Worm (Caenorhabditis elegans) whole organism, L4 larva: Measurements from ENCODE around the gene D1086.1.
A peak's percentile ranks its signal among the peaks of the same experiment; 100 is the strongest.

Experiments
- D1046.2 ChIP-seq: fragments of 200-800 bp; sonication (Bioruptor generic); IDR thresholded peaks from 2 replicates; pipeline ENCODE4 v1.3.6; 2022; ENCODE audit warnings: missing genetic modification characterization, missing compliant biosample characterization
- F37D6.2 ChIP-seq: sonication (generic microtip); optimal IDR thresholded peaks from 2 replicates; lab custom pipeline; 2016; ENCODE audit warnings: mild to moderate bottlenecking, missing genetic modification characterization, missing compliant biosample characterization
- T20F7.1 ChIP-seq: fragments of 200-800 bp; sonication (Bioruptor generic); optimal IDR thresholded peaks from 2 replicates; lab custom pipeline; 2018; ENCODE audit warnings: mild to moderate bottlenecking, missing genetic modification characterization, missing compliant biosample characterization
- T26A8.4 ChIP-seq: fragments of 200-800 bp; sonication (Bioruptor generic); IDR thresholded peaks from 2 replicates; pipeline ENCODE4 v1.3.6; 2022; ENCODE audit warnings: missing genetic modification characterization, missing compliant biosample characterization
- Y105C5A.15 ChIP-seq: fragments of 200-800 bp; sonication (Bioruptor generic); IDR thresholded peaks from 2 replicates; pipeline ENCODE4 v1.3.6; 2022; ENCODE audit warnings: missing genetic modification characterization, missing compliant biosample characterization
- Y48G9A.11 ChIP-seq: fragments of 200-800 bp; sonication (Bioruptor generic); IDR thresholded peaks from 2 replicates; pipeline ENCODE4 v1.3.6; 2022; ENCODE audit warnings: missing genetic modification reagents, missing genetic modification characterization, missing compliant biosample characterization
- Y75B8A.6 ChIP-seq: fragments of 200-800 bp; sonication (Bioruptor generic); IDR thresholded peaks from 2 replicates; pipeline ENCODE4 v1.3.6; 2022; ENCODE audit warnings: missing genetic modification reagents, missing genetic modification characterization, missing compliant biosample characterization
- ceh-32 ChIP-seq: sonication (generic microtip); optimal IDR thresholded peaks from 2 replicates; lab custom pipeline; 2016; ENCODE audit warnings: mild to moderate bottlenecking, missing genetic modification characterization, missing compliant biosample characterization; ENCODE audit not compliant: poor library complexity
- ceh-44 ChIP-seq: fragments of 200-800 bp; sonication (Bioruptor generic); IDR thresholded peaks from 2 replicates; pipeline ENCODE4 v1.3.6; 2022; ENCODE audit warnings: missing genetic modification reagents, missing genetic modification characterization, missing compliant biosample characterization
- ces-1 ChIP-seq: fragments of 150-350 bp; sonication (generic microtip); optimal IDR thresholded peaks from 4 replicates; lab custom pipeline; 2014; ENCODE audit warnings: missing biosample characterization, missing genetic modification reagents, missing genetic modification characterization
- daf-8 ChIP-seq: fragments of 200-800 bp; sonication (Bioruptor generic); IDR thresholded peaks from 2 replicates; pipeline ENCODE4 v1.3.6; 2022; ENCODE audit warnings: missing genetic modification characterization, missing compliant biosample characterization
- dmd-6 ChIP-seq: fragments of 200-800 bp; sonication (Bioruptor generic); IDR thresholded peaks from 2 replicates; pipeline ENCODE4 v1.3.6; 2022; ENCODE audit warnings: missing genetic modification reagents, missing genetic modification characterization, missing compliant biosample characterization
- dmd-9 ChIP-seq: fragments of 200-800 bp; sonication (Bioruptor generic); IDR thresholded peaks from 2 replicates; pipeline ENCODE4 v1.3.6; 2022; ENCODE audit warnings: missing genetic modification reagents, missing genetic modification characterization, missing compliant biosample characterization
- duxl-1 ChIP-seq: sonication (generic microtip); optimal IDR thresholded peaks from 2 replicates; lab custom pipeline; 2016; ENCODE audit warnings: mild to moderate bottlenecking, missing genetic modification characterization, moderate library complexity, missing compliant biosample characterization; ENCODE audit not compliant: poor library complexity
- dve-1 ChIP-seq: sonication (generic microtip); optimal IDR thresholded peaks from 2 replicates; lab custom pipeline; 2017; ENCODE audit warnings: antibody characterized with exemption, mild to moderate bottlenecking, missing genetic modification characterization, missing compliant biosample characterization; ENCODE audit not compliant: insufficient read depth
- hmg-1.1 ChIP-seq: fragments of 200-800 bp; sonication (Bioruptor generic); IDR thresholded peaks from 2 replicates; pipeline ENCODE4 v1.3.6; 2022; ENCODE audit warnings: missing genetic modification reagents, missing genetic modification characterization, missing compliant biosample characterization
- jun-1 ChIP-seq: fragments of 150-350 bp; optimal IDR thresholded peaks from 2 replicates; lab custom pipeline; 2014; ENCODE audit warnings: missing biosample characterization, missing genetic modification reagents, missing genetic modification characterization
- lin-13 ChIP-seq: fragments of 150-350 bp; optimal IDR thresholded peaks from 2 replicates; lab custom pipeline; 2014; ENCODE audit warnings: missing biosample characterization, missing genetic modification reagents, missing genetic modification characterization
- lin-15B ChIP-seq: fragments of 150-350 bp; sonication (generic microtip); optimal IDR thresholded peaks from 3 replicates; lab custom pipeline; 2014; ENCODE audit warnings: missing biosample characterization, missing genetic modification characterization
- lin-29 ChIP-seq: fragments of 200-800 bp; sonication (Bioruptor generic); IDR thresholded peaks from 2 replicates; pipeline ENCODE4 v1.3.6; 2022; ENCODE audit warnings: missing genetic modification reagents, missing genetic modification characterization, missing compliant biosample characterization
- lin-38 ChIP-seq: fragments of 200-800 bp; sonication (Bioruptor generic); IDR thresholded peaks from 2 replicates; pipeline ENCODE4 v1.3.6; 2022; ENCODE audit warnings: missing genetic modification reagents, missing genetic modification characterization, missing compliant biosample characterization
- mdl-1 ChIP-seq, 2 experiments: fragments of 150-350 bp in 1 of 2; sonication (generic microtip) in 1 of 2; optimal IDR thresholded peaks; 2 replicates each; lab custom pipeline; 2014 to 2017; ENCODE audit warnings: missing biosample characterization in 2 of 2, missing genetic modification characterization in 2 of 2
- mep-1 ChIP-seq: fragments of 150-350 bp; sonication (generic microtip); optimal IDR thresholded peaks from 3 replicates; lab custom pipeline; 2014; ENCODE audit warnings: missing biosample characterization, missing genetic modification characterization
- mxl-2 ChIP-seq: fragments of 200-800 bp; sonication (Bioruptor generic); conservative IDR thresholded peaks from 2 replicates; pipeline ENCODE4 v1.3.6; 2022; ENCODE audit warnings: missing genetic modification reagents, missing genetic modification characterization, missing compliant biosample characterization
- mxl-3 ChIP-seq: fragments of 200-800 bp; sonication (Bioruptor generic); optimal IDR thresholded peaks from 2 replicates; lab custom pipeline; 2018; ENCODE audit warnings: mild to moderate bottlenecking, missing genetic modification characterization, missing compliant biosample characterization
- nhr-102 ChIP-seq: sonication (generic microtip); optimal IDR thresholded peaks from 2 replicates; lab custom pipeline; 2016; ENCODE audit warnings: mild to moderate bottlenecking, missing genetic modification characterization, moderate library complexity, missing compliant biosample characterization
- nhr-11 ChIP-seq: fragments of 150-350 bp; optimal IDR thresholded peaks from 2 replicates; lab custom pipeline; 2014; ENCODE audit warnings: missing biosample characterization, missing genetic modification characterization
- nhr-76 ChIP-seq: fragments of 150-350 bp; optimal IDR thresholded peaks from 2 replicates; lab custom pipeline; 2014; ENCODE audit warnings: missing biosample characterization, missing genetic modification characterization
- sdz-12 ChIP-seq: fragments of 200-800 bp; sonication (Bioruptor generic); optimal IDR thresholded peaks from 2 replicates; lab custom pipeline; 2018; ENCODE audit warnings: mild to moderate bottlenecking, missing genetic modification characterization, missing compliant biosample characterization
- skn-1 ChIP-seq: fragments of 150-350 bp; optimal IDR thresholded peaks from 2 replicates; lab custom pipeline; 2014; ENCODE audit warnings: missing biosample characterization, missing genetic modification characterization
- snpc-1.2 ChIP-seq: fragments of 200-800 bp; sonication (Bioruptor generic); IDR thresholded peaks from 2 replicates; pipeline ENCODE4 v1.3.6; 2022; ENCODE audit warnings: missing genetic modification reagents, missing genetic modification characterization, missing compliant biosample characterization
- spr-3 ChIP-seq: fragments of 200-800 bp; sonication (Bioruptor generic); optimal IDR thresholded peaks from 2 replicates; lab custom pipeline; 2018; ENCODE audit warnings: mild to moderate bottlenecking, missing genetic modification characterization, missing compliant biosample characterization
- tra-1 ChIP-seq: fragments of 200-800 bp; sonication (Bioruptor generic); IDR thresholded peaks from 2 replicates; pipeline ENCODE4 v1.3.6; 2022; ENCODE audit warnings: missing genetic modification reagents, missing genetic modification characterization, missing compliant biosample characterization
- unc-130 ChIP-seq: sonication (generic microtip); optimal IDR thresholded peaks from 2 replicates; lab custom pipeline; 2016; ENCODE audit warnings: missing genetic modification reagents, missing genetic modification characterization, missing compliant biosample characterization
- unc-62 ChIP-seq, 3 experiments: fragments of 150-350 bp in 1 of 3; sonication (generic microtip); optimal IDR thresholded peaks in 2 of 3; peaks in 1 of 3; 1 replicate in 1 of 3; 2 replicates in 2 of 3; lab custom pipeline; 2014 to 2017; ENCODE audit warnings: missing biosample characterization in 3 of 3, missing genetic modification characterization in 3 of 3, missing genetic modification reagents in 3 of 3, missing genotype in 1 of 3
- vab-7 ChIP-seq: fragments of 200-800 bp; sonication (Bioruptor generic); IDR thresholded peaks from 2 replicates; pipeline ENCODE4 v1.3.6; 2022; ENCODE audit warnings: missing genetic modification reagents, missing genetic modification characterization, missing compliant biosample characterization
- zfp-2 ChIP-seq: sonication (generic microtip); optimal IDR thresholded peaks from 2 replicates; lab custom pipeline; 2016; ENCODE audit warnings: mild to moderate bottlenecking, missing genetic modification characterization, missing compliant biosample characterization
- zfp-3 ChIP-seq: fragments of 200-800 bp; sonication (Bioruptor generic); conservative IDR thresholded peaks from 2 replicates; pipeline ENCODE4 v1.3.6; 2022; ENCODE audit warnings: missing genetic modification reagents, missing genetic modification characterization, missing compliant biosample characterization
- ztf-7 ChIP-seq: fragments of 150-350 bp; optimal IDR thresholded peaks from 2 replicates; lab custom pipeline; 2014; ENCODE audit warnings: missing biosample characterization, missing genetic modification characterization

Gene D1086.1

DNA sequence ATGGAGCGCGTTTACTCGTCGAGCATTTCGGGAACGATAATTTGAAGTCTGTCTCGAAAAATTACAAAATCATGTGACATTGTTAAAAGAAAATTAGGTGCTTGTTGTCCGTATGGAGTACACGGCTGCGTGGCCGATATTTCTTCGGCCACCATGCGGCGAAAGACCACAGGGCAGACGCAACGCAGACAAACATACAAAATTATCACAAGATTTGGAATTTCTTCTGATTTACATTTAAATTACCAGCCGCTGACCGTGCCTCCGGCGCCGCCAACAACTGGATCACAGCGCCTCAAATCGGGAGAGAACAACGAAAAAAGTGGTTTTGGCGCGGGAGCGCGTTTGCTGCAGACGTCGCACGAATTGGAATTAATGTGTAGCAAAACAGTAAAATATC lies 43.6 kb upstream of the D1086.1 start (continued):
- TF ChIP-seq mxl-3 (GFP tag; lab: Kevin White, UChicago) (peak; percentile 85), ztf-7 (tag; lab: Kevin White, UChicago) (peak; percentile 70), spr-3 (GFP tag; lab: Kevin White, UChicago) (peak; percentile 57), vab-7 (GFP tag; lab: Robert Waterston, UW) (peak; percentile 94), sdz-12 (GFP tag; lab: Kevin White, UChicago) (peak; percentile 85), zfp-3 (GFP tag; lab: Robert Waterston, UW) (peak; percentile 96), dve-1 (tag; lab: Kevin White, UChicago) (peak; percentile 93), lin-15B (tag; lab: Kevin White, UChicago) (peak; percentile 14), mxl-2 (GFP tag; lab: Robert Waterston, UW) (peak; percentile 88), nhr-11 (tag; lab: Kevin White, UChicago) (peak; percentile 61), T20F7.1 (peak; percentile 89), jun-1 (tag; lab: Kevin White, UChicago) (peak; percentile 39), unc-130 (peak; percentile 81), mep-1 (peak; percentile 90), dmd-6 (peak; percentile 99), D1046.2 (GFP tag; lab: Robert Waterston, UW) (peak; percentile 96), skn-1 (tag; lab: Kevin White, UChicago) (peak; percentile 51), tra-1 (GFP tag; lab: Robert Waterston, UW) (peak; percentile 98), lin-13 (peak; percentile 80), lin-38 (GFP tag; lab: Robert Waterston, UW) (peak; percentile 98), mdl-1 (tag; optimal IDR thresholded peaks at IDR 0.05; lab: Kevin White, UChicago) (peak in 1 of 2 experiments; percentile 40), T26A8.4 (GFP tag; lab: Robert Waterston, UW) (peak; percentile 97), daf-8 (GFP tag; lab: Robert Waterston, UW) (0 out of 2 replicates have a peak, but pooled peaks have one; percentile 28), hmg-1.1 (GFP tag; lab: Robert Waterston, UW) (peak; percentile 92), lin-29 (GFP tag; lab: Robert Waterston, UW) (peak; percentile 83), dmd-9 (peak; percentile 99), Y75B8A.6 (peak; percentile 91; the same call in 1 of the 2 replicates), snpc-1.2 (GFP tag; lab: Robert Waterston, UW) (0 out of 2 replicates have a peak, but pooled peaks have one; percentile 41), ces-1 (GFP tag; lab: Kevin White, UChicago) (peak; percentile 69), ceh-44 (peak; percentile 96), nhr-76 (peak; percentile 65), F37D6.2 (tag; lab: Kevin White, UChicago) (peak; percentile 91), ceh-32 (tag; lab: Kevin White, UChicago) (peak; percentile 59), duxl-1 (tag; lab: Kevin White, UChicago) (peak; percentile 97), Y105C5A.15 (GFP tag; lab: Robert Waterston, UW) (peak; percentile 89; the same call in 1 of the 2 replicates), nhr-102 (tag; lab: Kevin White, UChicago) (peak; percentile 95), zfp-2 (tag; lab: Kevin White, UChicago) (peak; percentile 42), Y48G9A.11 (GFP tag; lab: Robert Waterston, UW) (peak; percentile 92)

DNA sequence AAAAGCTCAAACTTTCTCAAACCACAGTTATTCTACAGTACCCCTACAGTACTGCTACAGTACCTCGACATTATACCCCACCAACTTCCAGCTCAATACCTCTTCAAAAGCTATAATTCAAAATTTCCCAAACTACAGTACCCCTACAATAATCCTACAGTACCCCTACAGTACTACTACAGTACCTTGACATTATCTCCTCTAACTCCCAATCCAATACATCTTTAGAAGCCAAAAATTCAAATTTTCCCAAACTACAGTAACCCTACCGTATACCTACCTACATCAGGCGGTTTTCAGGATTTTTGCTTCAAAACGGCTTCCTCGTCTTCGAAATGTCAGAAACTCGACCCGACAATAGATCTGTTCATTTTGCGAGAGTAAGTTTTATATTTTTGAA lies 41.1 kb upstream of the D1086.1 start, which contains the start of gene F58D12.3:
F58D12.3 (plus strand) TSS at position 301 of the 400 bp plus-strand sequence.
- TF ChIP-seq unc-62 (GFP tag; optimal IDR thresholded peaks at IDR 0.05 in 1 of 2; lab: Kevin White, UChicago): peak in 1 of 2 experiments; percentile 32
- no peak for TF ChIP-seq unc-62 (tag; optimal IDR thresholded peaks at IDR 0.05; lab: Kevin White, UChicago)
- no peak for TF ChIP-seq ceh-32 (tag; lab: Kevin White, UChicago)
